Worm (Caenorhabditis elegans) whole organism, young adult: ENCODE results near the gene T25D3.3.

Experiments used
- F22D6.2 ChIP-seq: sonication (generic microtip); optimal IDR thresholded peaks from 2 replicates; lab custom pipeline; 2016; ENCODE audit warnings: mild to moderate bottlenecking, missing genetic modification characterization, missing compliant biosample characterization
- F33H1.4 ChIP-seq: fragments of 200-800 bp; sonication (Bioruptor generic); IDR thresholded peaks from 2 replicates; pipeline ENCODE4 v1.3.6; 2022; ENCODE audit warnings: missing genetic modification reagents, missing genetic modification characterization, missing compliant biosample characterization
- T26A5.8 ChIP-seq: sonication (generic microtip); optimal IDR thresholded peaks from 2 replicates; lab custom pipeline; 2016; ENCODE audit warnings: missing genetic modification characterization, missing compliant biosample characterization
- Y53F4B.3 ChIP-seq: fragments of 200-800 bp; sonication (Bioruptor generic); IDR thresholded peaks from 2 replicates; pipeline ENCODE4 v1.3.6; 2022; ENCODE audit warnings: missing genetic modification reagents, missing genetic modification characterization, missing compliant biosample characterization
- aptf-3 ChIP-seq: fragments of 200-800 bp; sonication (Bioruptor generic); IDR thresholded peaks from 2 replicates; pipeline ENCODE4 v1.3.6; 2022; ENCODE audit warnings: missing genetic modification characterization, missing compliant biosample characterization
- ets-4 ChIP-seq: fragments of 200-800 bp; sonication (Bioruptor generic); optimal IDR thresholded peaks from 2 replicates; lab custom pipeline; 2018; ENCODE audit warnings: mild to moderate bottlenecking, missing genetic modification characterization, missing compliant biosample characterization
- nhr-90 ChIP-seq: sonication (generic microtip); optimal IDR thresholded peaks from 2 replicates; lab custom pipeline; 2016; ENCODE audit warnings: missing genotype, mild to moderate bottlenecking, missing genetic modification characterization, missing compliant biosample characterization
- snpc-4 ChIP-seq, 5 experiments: fragments of 150-350 bp in 1 of 5; sonication (generic microtip) in 4 of 5; optimal IDR thresholded peaks; 2 replicates each; lab custom pipeline; 2014 to 2018; ENCODE audit warnings: missing genetic modification characterization in 5 of 5, missing biosample characterization in 3 of 5, antibody characterized with exemption in 2 of 5, mild to moderate bottlenecking in 2 of 5, missing compliant biosample characterization in 2 of 5, missing genotype in 2 of 5, moderate library complexity in 2 of 5, missing genetic modification reagents in 1 of 5
- tlf-1 ChIP-seq: fragments of 200-800 bp; sonication (Bioruptor generic); optimal IDR thresholded peaks from 2 replicates; lab custom pipeline; 2018; ENCODE audit warnings: mild to moderate bottlenecking, missing genetic modification characterization, missing compliant biosample characterization
- zim-3 ChIP-seq: sonication (generic microtip); optimal IDR thresholded peaks from 2 replicates; lab custom pipeline; 2017; ENCODE audit warnings: mild to moderate bottlenecking, missing genetic modification characterization, moderate library complexity, missing compliant biosample characterization

DNA sequence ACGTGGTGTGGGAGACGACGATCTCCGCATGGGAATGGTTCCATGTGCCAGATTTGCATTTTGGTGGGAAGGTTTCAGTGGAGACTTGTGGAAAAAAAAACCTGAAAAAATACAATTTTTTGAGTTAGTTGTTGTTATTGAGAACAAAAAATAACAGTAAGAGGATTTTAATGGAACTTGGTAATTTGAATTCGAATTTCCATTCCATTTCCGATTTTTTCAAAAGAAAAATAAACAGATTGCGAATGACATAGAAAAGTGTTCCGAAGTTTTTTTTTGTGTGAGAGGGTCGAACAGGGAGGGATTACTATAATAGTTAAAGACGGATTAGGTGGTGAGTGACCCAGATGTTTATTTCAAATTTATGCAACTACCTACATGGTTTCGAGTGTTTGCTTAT lies 26.6 kb downstream of the T25D3.3 start, which contains the start of gene T01D1.4:
- TF ChIP-seq F33H1.4 (GFP tag; lab: Robert Waterston, UW) (no peak), aptf-3 (GFP tag; lab: Robert Waterston, UW) (no peak), T26A5.8 (no peak), Y53F4B.3 (GFP tag; lab: Robert Waterston, UW) (no peak), tlf-1 (no peak), F22D6.2 (tag; lab: Kevin White, UChicago) (no peak), snpc-4 (GFP tag; optimal IDR thresholded peaks at IDR 0.05; lab: Kevin White, UChicago) (no peak), snpc-4 (tag; optimal IDR thresholded peaks at IDR 0.05; lab: Kevin White, UChicago) (no peak), zim-3 (tag; lab: Kevin White, UChicago) (no peak), ets-4 (GFP tag; lab: Kevin White, UChicago) (no peak), nhr-90 (tag; lab: Kevin White, UChicago) (no peak)
